Fruit fly (Drosophila melanogaster) whole organism, adult: ENCODE measurements around the gene ZnT63C.

ENCODE experiments used
- CG11617 ChIP-seq: fragments of 200-800 bp; sonication (Bioruptor generic); optimal IDR thresholded peaks from 2 replicates; lab custom pipeline; 2017; ENCODE audit warnings: mild to moderate bottlenecking, missing biosample characterization, missing genetic modification reagents, missing genetic modification characterization
- CG12768 ChIP-seq: fragments of 200-800 bp; sonication (Bioruptor generic); optimal IDR thresholded peaks from 2 replicates; lab custom pipeline; 2017; ENCODE audit warnings: missing biosample characterization, missing genetic modification characterization, mild to moderate bottlenecking, moderate library complexity, missing genetic modification reagents
- CG14711 ChIP-seq: fragments of 200-800 bp; sonication (Bioruptor generic); optimal IDR thresholded peaks from 2 replicates; lab custom pipeline; 2018; ENCODE audit warnings: missing biosample characterization, mild to moderate bottlenecking, missing genetic modification characterization, moderate library complexity
- CG1620 ChIP-seq: fragments of 200-800 bp; sonication (Bioruptor generic); optimal IDR thresholded peaks from 2 replicates; lab custom pipeline; 2016; ENCODE audit warnings: missing biosample characterization, missing genetic modification characterization
- CG33017 ChIP-seq: fragments of 200-800 bp; sonication (Bioruptor generic); optimal IDR thresholded peaks from 2 replicates; lab custom pipeline; 2018; ENCODE audit warnings: missing biosample characterization, mild to moderate bottlenecking, missing genetic modification characterization, moderate library complexity
- CG5204 ChIP-seq: fragments of 200-800 bp; sonication (Bioruptor generic); optimal IDR thresholded peaks from 2 replicates; lab custom pipeline; 2016; ENCODE audit warnings: missing biosample characterization, missing genetic modification characterization
- CG7045 ChIP-seq: fragments of 200-800 bp; sonication (Bioruptor generic); optimal IDR thresholded peaks from 2 replicates; lab custom pipeline; 2017; ENCODE audit warnings: missing biosample characterization, mild to moderate bottlenecking, missing genetic modification characterization
- CG7101 ChIP-seq: fragments of 200-800 bp; sonication (Bioruptor generic); optimal IDR thresholded peaks from 2 replicates; lab custom pipeline; 2018; ENCODE audit warnings: missing biosample characterization, mild to moderate bottlenecking, missing genetic modification characterization, moderate library complexity
- Clk ChIP-seq: fragments of 200-800 bp; sonication (Bioruptor generic); optimal IDR thresholded peaks from 2 replicates; lab custom pipeline; 2017; ENCODE audit warnings: missing biosample characterization, missing genetic modification characterization
- Crg-1 ChIP-seq: fragments of 200-800 bp; sonication (Bioruptor generic); optimal IDR thresholded peaks from 2 replicates; lab custom pipeline; 2016; ENCODE audit warnings: missing biosample characterization, missing genetic modification characterization
- Hr96 ChIP-seq: fragments of 200-800 bp; sonication (Bioruptor generic); optimal IDR thresholded peaks from 2 replicates; lab custom pipeline; 2016; ENCODE audit warnings: missing biosample characterization, missing genetic modification characterization
- Mnt ChIP-seq: fragments of 200-800 bp; sonication (Bioruptor generic); optimal IDR thresholded peaks from 2 replicates; lab custom pipeline; 2016; ENCODE audit warnings: missing biosample characterization, mild to moderate bottlenecking, missing genetic modification characterization
- bab1 ChIP-seq: fragments of 200-800 bp; sonication (Bioruptor generic); optimal IDR thresholded peaks from 3 replicates; lab custom pipeline; 2019; ENCODE audit warnings: missing biosample characterization, mild to moderate bottlenecking, missing genetic modification characterization, moderate library complexity
- cic ChIP-seq: fragments of 200-800 bp; sonication (Bioruptor generic); optimal IDR thresholded peaks from 2 replicates; lab custom pipeline; 2017; ENCODE audit warnings: missing biosample characterization, mild to moderate bottlenecking, missing genetic modification characterization, moderate library complexity
- cnc ChIP-seq, 2 experiments: fragments of >200 bp; optimal IDR thresholded peaks; 2 replicates each; lab custom pipeline; 2017
- kay ChIP-seq: fragments of 200-800 bp; sonication (Bioruptor generic); peaks from one replicate; lab custom pipeline; 2016; ENCODE audit warnings: missing biosample characterization, missing genetic modification characterization, borderline replicate concordance
- ovo ChIP-seq: fragments of 200-800 bp; sonication (Bioruptor generic); optimal IDR thresholded peaks from 2 replicates; lab custom pipeline; 2016; ENCODE audit warnings: missing biosample characterization, missing genetic modification characterization
- pad ChIP-seq: fragments of 200-800 bp; sonication (Bioruptor generic); optimal IDR thresholded peaks from 3 replicates; lab custom pipeline; 2017; ENCODE audit warnings: missing biosample characterization, missing genetic modification characterization, mild to moderate bottlenecking, moderate library complexity, missing genetic modification reagents
- tj ChIP-seq: fragments of 200-800 bp; sonication (Bioruptor generic); optimal IDR thresholded peaks from 3 replicates; lab custom pipeline; 2017; ENCODE audit warnings: missing biosample characterization, mild to moderate bottlenecking, missing genetic modification characterization, moderate library complexity
- toe ChIP-seq: fragments of 200-800 bp; sonication (Bioruptor generic); optimal IDR thresholded peaks from 2 replicates; lab custom pipeline; 2016; ENCODE audit warnings: missing biosample characterization, missing genetic modification characterization

Gene ZnT63C

dm6 chr3L:3325925-3326903 lies 22.7 kb downstream of the ZnT63C start, which contains the start of gene Gtpx:
Gene Gtpx (plus strand): TSS chr3L:3326265.
- TF ChIP-seq cic: peak; percentile 65
- TF ChIP-seq CG7045 (GFP tag; lab: Kevin White, UChicago): no peak
- TF ChIP-seq Clk (GFP tag; lab: Kevin White, UChicago): no peak
- peak; percentile 73 for TF ChIP-seq CG11617
- TF ChIP-seq pad (GFP tag; lab: Kevin White, UChicago): peak; percentile 35
- TF ChIP-seq Crg-1 (GFP tag; lab: Kevin White, UChicago): peak; percentile 63
- TF ChIP-seq CG14711 (tag; lab: Kevin White, UChicago): peak; percentile 93
- no peak for TF ChIP-seq kay (GFP tag; lab: Kevin White, UChicago)
- TF ChIP-seq CG5204 (GFP tag; lab: Kevin White, UChicago): no peak
- peak; percentile 60 for TF ChIP-seq CG7101 (tag; lab: Kevin White, UChicago)
- peak; percentile 8 for TF ChIP-seq CG33017 (tag; lab: Kevin White, UChicago)
- TF ChIP-seq bab1 (GFP tag; lab: Kevin White, UChicago): no peak
- peak; percentile 72 for TF ChIP-seq toe (GFP tag; lab: Kevin White, UChicago)
- peak; percentile 26 for TF ChIP-seq Mnt (GFP tag; lab: Kevin White, UChicago)
- peak; percentile 35 for TF ChIP-seq Hr96 (GFP tag; lab: Kevin White, UChicago)
- TF ChIP-seq CG1620: peak; percentile 63
- TF ChIP-seq tj: peak; percentile 71
- TF ChIP-seq ovo (GFP tag; lab: Kevin White, UChicago): peak; percentile 25
- TF ChIP-seq CG12768 (GFP tag; lab: Kevin White, UChicago): peak; percentile 57
- TF ChIP-seq cnc (optimal IDR thresholded peaks at IDR 0.05; lab: Kevin White, UChicago): peak; percentile 80 to 98

dm6 chr3L:3328771-3329170 lies 25.3 kb downstream of the ZnT63C start, which contains the start of gene Strip:
Gene Strip (minus strand): TSS chr3L:3328871.
- no peak for TF ChIP-seq tj
- no peak for TF ChIP-seq kay (GFP tag; lab: Kevin White, UChicago)
- TF ChIP-seq CG7045 (GFP tag; lab: Kevin White, UChicago): no peak
- TF ChIP-seq CG5204 (GFP tag; lab: Kevin White, UChicago): no peak
- TF ChIP-seq CG12768 (GFP tag; lab: Kevin White, UChicago): no peak
- no peak for TF ChIP-seq Mnt (GFP tag; lab: Kevin White, UChicago)
- TF ChIP-seq Hr96 (GFP tag; lab: Kevin White, UChicago): no peak

dm6 chr3L:3329763-3330162 lies 26.3 kb downstream of the ZnT63C start, which contains the start of gene CG14961:
Gene CG14961 (plus strand): TSS chr3L:3330063.
- TF ChIP-seq CG14711 (tag; lab: Kevin White, UChicago): no peak
- TF ChIP-seq CG1620: no peak
- no peak for TF ChIP-seq toe (GFP tag; lab: Kevin White, UChicago)
- TF ChIP-seq CG7101 (tag; lab: Kevin White, UChicago): no peak
- no peak for TF ChIP-seq kay (GFP tag; lab: Kevin White, UChicago)
- no peak for TF ChIP-seq cic
- no peak for TF ChIP-seq Clk (GFP tag; lab: Kevin White, UChicago)

- TF ChIP-seq bab1 (GFP tag; lab: Kevin White, UChicago) (peak; percentile 80), Crg-1 (GFP tag; lab: Kevin White, UChicago) (no peak), cnc (optimal IDR thresholded peaks at IDR 0.05; lab: Kevin White, UChicago) (no peak)
Observed at dm6 chr3L:3334784-3335183, 31.3 kb downstream of the ZnT63C start, which contains the start of gene CG14969. Gene CG14969 (minus strand): TSS chr3L:3334978.

dm6 chr3L:3335688-3336087 lies 32.2 kb downstream of the ZnT63C start, which contains the start of gene Drsl1:
Gene Drsl1 (minus strand): TSS chr3L:3335788.
- TF ChIP-seq CG11617: no peak
- no peak for TF ChIP-seq kay (GFP tag; lab: Kevin White, UChicago)
- TF ChIP-seq toe (GFP tag; lab: Kevin White, UChicago): no peak
- no peak for TF ChIP-seq cic
- TF ChIP-seq Mnt (GFP tag; lab: Kevin White, UChicago): no peak
- TF ChIP-seq bab1 (GFP tag; lab: Kevin White, UChicago): no peak
- no peak for TF ChIP-seq Crg-1 (GFP tag; lab: Kevin White, UChicago)
- no peak for TF ChIP-seq CG7045 (GFP tag; lab: Kevin White, UChicago)
- no peak for TF ChIP-seq ovo (GFP tag; lab: Kevin White, UChicago)
- no peak for TF ChIP-seq cnc (optimal IDR thresholded peaks at IDR 0.05; lab: Kevin White, UChicago)

dm6 chr3L:3336368-3337164 lies 33.1 kb downstream of the ZnT63C start, which contains the start of the genes Drsl6 and kst:
Gene Drsl6 (minus strand): TSS chr3L:3336418.
Gene kst (plus strand): TSS chr3L:3336860.
- peak; percentile 65 for TF ChIP-seq tj
- TF ChIP-seq ovo (GFP tag; lab: Kevin White, UChicago): peak; percentile 31
- peak; percentile 3 for TF ChIP-seq CG1620
- TF ChIP-seq CG14711 (tag; lab: Kevin White, UChicago): peak; percentile 17
- TF ChIP-seq CG12768 (GFP tag; lab: Kevin White, UChicago): peak; percentile 58
- peak; percentile 68 for TF ChIP-seq bab1 (GFP tag; lab: Kevin White, UChicago)
- peak; percentile 49 for TF ChIP-seq CG33017 (tag; lab: Kevin White, UChicago)
- peak; percentile 29 for TF ChIP-seq CG7101 (tag; lab: Kevin White, UChicago)
- TF ChIP-seq kay (GFP tag; lab: Kevin White, UChicago): no peak
- TF ChIP-seq pad (GFP tag; lab: Kevin White, UChicago): peak; percentile 3
- peak; percentile 61 for TF ChIP-seq Mnt (GFP tag; lab: Kevin White, UChicago)
- TF ChIP-seq CG5204 (GFP tag; lab: Kevin White, UChicago): no peak
- TF ChIP-seq cic: peak; percentile 42
- no peak for TF ChIP-seq CG11617
